Fruit fly (Drosophila melanogaster): ENCODE results near the gene Torsin.

DNA sequence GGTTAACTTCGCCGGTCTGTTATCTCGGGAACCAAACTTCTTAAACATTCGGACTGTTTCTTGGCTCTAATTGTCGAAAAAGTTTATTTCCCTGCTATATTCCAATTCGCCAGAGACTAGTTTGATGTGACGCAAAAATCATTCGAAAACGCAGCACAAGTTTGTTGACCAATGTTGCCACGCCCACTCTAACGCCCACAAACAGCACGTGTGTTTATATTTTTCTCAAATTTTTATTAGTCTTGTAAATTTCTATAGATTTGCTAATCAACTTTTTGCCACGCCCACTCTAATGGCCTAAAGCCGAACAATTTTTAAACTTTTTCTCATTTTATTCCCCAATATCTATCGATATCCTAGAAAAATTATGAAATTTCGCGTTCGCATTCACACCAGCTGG is 19.0 kb downstream of the Torsin start, which contains the start of gene Alms1b:
- TF ChIP-seq Gug (GFP tag; IDR thresholded peaks at IDR 0.05) (no peak), Lpt (GFP tag; optimal IDR thresholded peaks at IDR 0.05) (no peak), esn (GFP tag; optimal IDR thresholded peaks at IDR 0.05) (no peak), CG16779 (tag; optimal IDR thresholded peaks at IDR 0.05) (no peak)

Measured in whole organism, prepupa.